Fruit fly (Drosophila melanogaster) whole organism, embryonic: Measurements from ENCODE around the gene Nf-YC.
A peak's percentile ranks its signal among the peaks of the same experiment; 100 is the strongest.

Source experiments
- Aef1 ChIP-seq: fragments of 200-800 bp; sonication (Bioruptor generic); IDR thresholded peaks from 3 replicates; pipeline ENCODE4 v1.3.6; 2022; ENCODE audit warnings: missing biosample characterization, missing genetic modification characterization
- CG10462 ChIP-seq: fragments of 200-800 bp; sonication (Bioruptor generic); optimal IDR thresholded peaks from 2 replicates; lab custom pipeline; 2016; ENCODE audit warnings: missing biosample characterization, missing genetic modification characterization
- CG13424 ChIP-seq: fragments of 200-800 bp; sonication (Bioruptor generic); optimal IDR thresholded peaks from 2 replicates; lab custom pipeline; 2019; ENCODE audit warnings: missing biosample characterization, mild to moderate bottlenecking, missing genetic modification characterization, moderate library complexity
- CG13894 ChIP-seq: fragments of 200-800 bp; sonication (Bioruptor generic); optimal IDR thresholded peaks from 3 replicates; lab custom pipeline; 2018; ENCODE audit warnings: missing biosample characterization, mild to moderate bottlenecking, missing genetic modification characterization, moderate library complexity
- CG14710 ChIP-seq: fragments of 200-800 bp; sonication (Bioruptor generic); optimal IDR thresholded peaks from 3 replicates; lab custom pipeline; 2019; ENCODE audit warnings: missing biosample characterization, mild to moderate bottlenecking, missing genetic modification characterization, moderate library complexity
- CG16813 ChIP-seq: fragments of 200-800 bp; sonication (Bioruptor generic); IDR thresholded peaks from 3 replicates; pipeline ENCODE4 v1.3.6; 2022; ENCODE audit warnings: missing biosample characterization, missing genetic modification characterization; ENCODE audit not compliant: partially characterized antibody
- CG17186 ChIP-seq: fragments of 200-800 bp; sonication (Bioruptor generic); optimal IDR thresholded peaks from 3 replicates; lab custom pipeline; 2017; ENCODE audit warnings: missing biosample characterization, missing genetic modification reagents, missing genetic modification characterization
- CG2116 ChIP-seq: fragments of 200-800 bp; sonication (Bioruptor generic); optimal IDR thresholded peaks from 3 replicates; lab custom pipeline; 2018; ENCODE audit warnings: missing biosample characterization, mild to moderate bottlenecking, missing genetic modification characterization
- CG2199 ChIP-seq: fragments of 200-800 bp; sonication (Bioruptor generic); IDR thresholded peaks from 3 replicates; pipeline ENCODE4 v1.3.6; 2022; ENCODE audit warnings: missing biosample characterization, missing genetic modification characterization
- CG2875 ChIP-seq: fragments of 200-800 bp; sonication (Bioruptor generic); optimal IDR thresholded peaks from 2 replicates; lab custom pipeline; 2017; ENCODE audit warnings: missing biosample characterization, mild to moderate bottlenecking, missing genetic modification characterization, missing genetic modification reagents
- CG30431 ChIP-seq: fragments of 200-800 bp; sonication (Bioruptor generic); optimal IDR thresholded peaks from 2 replicates; lab custom pipeline; 2017; ENCODE audit warnings: missing biosample characterization, missing genetic modification characterization
- CG3281 ChIP-seq: fragments of 200-800 bp; sonication (Bioruptor generic); optimal IDR thresholded peaks from 3 replicates; lab custom pipeline; 2017; ENCODE audit warnings: missing biosample characterization, mild to moderate bottlenecking, missing genetic modification characterization
- CG33213 ChIP-seq: fragments of 200-800 bp; sonication (Bioruptor generic); optimal IDR thresholded peaks from 3 replicates; lab custom pipeline; 2016; ENCODE audit warnings: missing biosample characterization, missing genetic modification characterization
- CG33557 ChIP-seq: fragments of 200-800 bp; sonication (Bioruptor generic); optimal IDR thresholded peaks from 2 replicates; lab custom pipeline; 2019; ENCODE audit warnings: missing biosample characterization, mild to moderate bottlenecking, missing genetic modification characterization, moderate library complexity
- CG3407 ChIP-seq: fragments of 200-800 bp; sonication (Bioruptor generic); optimal IDR thresholded peaks from 2 replicates; lab custom pipeline; 2018; ENCODE audit warnings: missing biosample characterization, mild to moderate bottlenecking, missing genetic modification characterization
- CG3847 ChIP-seq: fragments of 200-800 bp; sonication (Bioruptor generic); IDR thresholded peaks from 2 replicates; pipeline ENCODE4 v1.3.6; 2022; ENCODE audit warnings: missing biosample characterization, missing genetic modification characterization
- CG4424 ChIP-seq: fragments of 200-800 bp; sonication (Bioruptor generic); optimal IDR thresholded peaks from 3 replicates; lab custom pipeline; 2016; ENCODE audit warnings: missing biosample characterization, missing genetic modification characterization
- CG6272 ChIP-seq: fragments of 200-800 bp; sonication (Bioruptor generic); IDR thresholded peaks from 2 replicates; pipeline ENCODE4 v1.3.6; 2022; ENCODE audit warnings: missing biosample characterization, missing genetic modification characterization
- CG7987 ChIP-seq: fragments of 200-800 bp; sonication (Bioruptor generic); optimal IDR thresholded peaks from 2 replicates; lab custom pipeline; 2018; ENCODE audit warnings: missing biosample characterization, mild to moderate bottlenecking, missing genetic modification characterization, moderate library complexity
- CG9817 ChIP-seq: fragments of 200-800 bp; sonication (Bioruptor generic); optimal IDR thresholded peaks from 2 replicates; lab custom pipeline; 2018; ENCODE audit warnings: missing biosample characterization, mild to moderate bottlenecking, missing genetic modification characterization, moderate library complexity
- Dek ChIP-seq: fragments of 200-800 bp; sonication (Bioruptor generic); optimal IDR thresholded peaks from 3 replicates; lab custom pipeline; 2019; ENCODE audit warnings: missing biosample characterization, mild to moderate bottlenecking, missing genetic modification characterization, moderate library complexity
- Dp ChIP-seq: fragments of 200-800 bp; sonication (Bioruptor generic); optimal IDR thresholded peaks from 2 replicates; lab custom pipeline; 2018; ENCODE audit warnings: missing biosample characterization, mild to moderate bottlenecking, missing genetic modification characterization, moderate library complexity
- HHEX ChIP-seq: fragments of 200-800 bp; sonication (Bioruptor generic); optimal IDR thresholded peaks from 3 replicates; lab custom pipeline; 2017; ENCODE audit warnings: missing biosample characterization, mild to moderate bottlenecking, missing genetic modification characterization, missing genetic modification reagents
- HLH4C ChIP-seq: fragments of 200-800 bp; sonication (Bioruptor generic); IDR thresholded peaks from 3 replicates; pipeline ENCODE4 v1.3.6; 2022; ENCODE audit warnings: missing biosample characterization, missing genetic modification characterization; ENCODE audit not compliant: partially characterized antibody
- Hey ChIP-seq: fragments of 200-800 bp; sonication (Bioruptor generic); optimal IDR thresholded peaks from 3 replicates; lab custom pipeline; 2018; ENCODE audit warnings: missing biosample characterization, mild to moderate bottlenecking, missing genetic modification characterization
- Hr39 ChIP-seq: fragments of >200 bp; optimal IDR thresholded peaks from 2 replicates; lab custom pipeline; 2017
- Hr51 ChIP-seq, 2 experiments: fragments of 200-800 bp; sonication (Bioruptor generic); optimal IDR thresholded peaks; 2 replicates in 1 of 2; 3 replicates in 1 of 2; lab custom pipeline; 2016 to 2018; ENCODE audit warnings: missing biosample characterization in 2 of 2, missing genetic modification characterization in 2 of 2, mild to moderate bottlenecking in 1 of 2, moderate library complexity in 1 of 2
- Lim3 ChIP-seq: fragments of 200-800 bp; sonication (Bioruptor generic); IDR thresholded peaks from 2 replicates; pipeline ENCODE4 v1.3.6; 2022; ENCODE audit warnings: missing biosample characterization, missing genetic modification characterization
- NK7.1 ChIP-seq: fragments of 200-800 bp; sonication (Bioruptor generic); optimal IDR thresholded peaks from 3 replicates; lab custom pipeline; 2016; ENCODE audit warnings: missing biosample characterization, missing genetic modification characterization
- Oaz ChIP-seq: fragments of 200-800 bp; sonication (Bioruptor generic); IDR thresholded peaks from 2 replicates; pipeline ENCODE4 v1.3.6; 2022; ENCODE audit warnings: missing biosample characterization, missing genetic modification characterization
- Ravus ChIP-seq: fragments of 200-800 bp; sonication (Bioruptor generic); IDR thresholded peaks from 2 replicates; pipeline ENCODE4 v1.3.6; 2022; ENCODE audit warnings: missing biosample characterization, missing genetic modification characterization
- Scr ChIP-seq: fragments of 200-800 bp; sonication (Bioruptor generic); IDR thresholded peaks from 2 replicates; pipeline ENCODE4 v1.3.6; 2022; ENCODE audit warnings: missing biosample characterization, missing genetic modification characterization; ENCODE audit not compliant: partially characterized antibody
- Sry-δ ChIP-seq: fragments of 200-800 bp; sonication (Bioruptor generic); optimal IDR thresholded peaks from 2 replicates; lab custom pipeline; 2016; ENCODE audit warnings: missing biosample characterization, missing genetic modification characterization
- bcd ChIP-seq: fragments of 200-800 bp; sonication (Bioruptor generic); optimal IDR thresholded peaks from 2 replicates; lab custom pipeline; 2017; ENCODE audit warnings: missing biosample characterization, mild to moderate bottlenecking, missing genetic modification characterization
- bowl ChIP-seq: fragments of 200-800 bp; sonication (Bioruptor generic); IDR thresholded peaks from 2 replicates; pipeline ENCODE4 v1.3.6; 2022; ENCODE audit warnings: missing biosample characterization, missing genetic modification characterization
- br ChIP-seq: fragments of >200 bp; optimal IDR thresholded peaks from 2 replicates; lab custom pipeline; 2017
- chm ChIP-seq: fragments of 200-800 bp; sonication (Bioruptor generic); IDR thresholded peaks from 2 replicates; pipeline ENCODE4 v1.3.6; 2022; ENCODE audit warnings: missing biosample characterization, missing genetic modification characterization
- fu2 ChIP-seq: fragments of 200-800 bp; sonication (Bioruptor generic); optimal IDR thresholded peaks from 2 replicates; lab custom pipeline; 2016; ENCODE audit warnings: missing biosample characterization, missing genetic modification characterization
- grn ChIP-seq: fragments of 200-800 bp; sonication (Bioruptor generic); optimal IDR thresholded peaks from 3 replicates; lab custom pipeline; 2017; ENCODE audit warnings: missing biosample characterization, missing genetic modification characterization
- gsb ChIP-seq: fragments of 200-800 bp; sonication (Bioruptor generic); IDR thresholded peaks from 2 replicates; pipeline ENCODE4 v1.3.6; 2022; ENCODE audit warnings: missing biosample characterization, missing genetic modification characterization
- her ChIP-seq: fragments of 200-800 bp; sonication (Bioruptor generic); optimal IDR thresholded peaks from 2 replicates; lab custom pipeline; 2016; ENCODE audit warnings: missing biosample characterization, missing genetic modification characterization
- jumu ChIP-seq: fragments of 200-800 bp; sonication (Bioruptor generic); optimal IDR thresholded peaks from 3 replicates; lab custom pipeline; 2016; ENCODE audit warnings: missing biosample characterization, missing genetic modification characterization
- kah ChIP-seq: fragments of 200-800 bp; sonication (Bioruptor generic); optimal IDR thresholded peaks from 2 replicates; lab custom pipeline; 2018; ENCODE audit warnings: missing biosample characterization, mild to moderate bottlenecking, missing genetic modification characterization
- lbe ChIP-seq: fragments of 200-800 bp; sonication (Bioruptor generic); optimal IDR thresholded peaks from 2 replicates; lab custom pipeline; 2016; ENCODE audit warnings: missing biosample characterization, mild to moderate bottlenecking, missing genetic modification characterization
- nmo ChIP-seq: fragments of 200-800 bp; sonication (Bioruptor generic); optimal IDR thresholded peaks from 2 replicates; lab custom pipeline; 2018; ENCODE audit warnings: missing biosample characterization, mild to moderate bottlenecking, missing genetic modification characterization, moderate library complexity
- nom ChIP-seq: fragments of 200-800 bp; sonication (Bioruptor generic); optimal IDR thresholded peaks from 2 replicates; lab custom pipeline; 2017; ENCODE audit warnings: missing biosample characterization, missing genetic modification characterization, mild to moderate bottlenecking, moderate library complexity, missing genetic modification reagents
- pzg ChIP-seq: fragments of 200-800 bp; sonication (Bioruptor generic); optimal IDR thresholded peaks from 3 replicates; lab custom pipeline; 2018; ENCODE audit warnings: missing biosample characterization, mild to moderate bottlenecking, missing genetic modification characterization, moderate library complexity
- slbo ChIP-seq: fragments of 200-800 bp; sonication (Bioruptor generic); IDR thresholded peaks from 2 replicates; pipeline ENCODE4 v1.3.6; 2022; ENCODE audit warnings: missing biosample characterization, missing genetic modification characterization
- sna ChIP-seq: fragments of 200-800 bp; sonication (Bioruptor generic); IDR thresholded peaks from 2 replicates; pipeline ENCODE4 v1.3.6; 2022; ENCODE audit warnings: missing biosample characterization, missing genetic modification characterization; ENCODE audit not compliant: partially characterized antibody
- vfl ChIP-seq: fragments of 200-800 bp; sonication (Bioruptor generic); optimal IDR thresholded peaks from 2 replicates; lab custom pipeline; 2016; ENCODE audit warnings: missing biosample characterization, missing genetic modification characterization
- zen ChIP-seq: fragments of 200-800 bp; sonication (Bioruptor generic); optimal IDR thresholded peaks from 3 replicates; lab custom pipeline; 2018; ENCODE audit warnings: missing biosample characterization, mild to moderate bottlenecking, missing genetic modification characterization, moderate library complexity

Gene Nf-YC

DNA sequence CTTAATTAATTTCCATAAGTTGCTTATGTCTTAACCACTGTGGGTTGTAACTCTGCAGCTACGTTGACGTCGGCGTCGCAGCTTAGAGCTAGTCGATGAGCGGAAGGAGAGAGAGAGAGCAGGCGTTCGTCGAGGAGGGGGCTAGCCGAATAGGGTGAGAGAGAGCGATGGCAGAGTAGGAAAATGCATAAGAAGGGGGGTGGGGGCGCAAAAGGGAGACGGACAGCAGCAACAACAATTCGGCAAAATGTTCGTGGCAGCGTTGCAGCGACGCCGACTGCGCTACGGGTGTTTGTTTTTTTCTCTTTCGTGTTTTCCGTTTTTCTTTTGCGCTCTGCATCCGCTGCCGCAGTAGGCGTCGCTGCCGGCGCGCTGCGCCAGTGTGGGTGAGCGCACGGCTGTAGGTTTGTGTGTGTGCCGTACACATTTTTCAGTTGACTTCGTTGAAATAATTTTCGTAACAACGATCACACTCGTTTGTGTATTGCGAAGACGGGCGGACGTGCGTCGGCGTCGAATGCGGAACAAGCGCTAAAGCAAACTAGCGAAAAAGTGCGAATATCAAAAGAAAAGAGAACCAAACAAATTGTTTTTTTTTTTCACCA is 47.4 kb upstream of the Nf-YC start (continued):
- no peak for TF ChIP-seq sna (GFP tag; lab: Robert Waterston, UW)
- no peak for TF ChIP-seq Lim3
- no peak for TF ChIP-seq her (GFP tag; lab: Kevin White, UChicago)
- TF ChIP-seq CG13894 (tag; lab: Kevin White, UChicago), result peak; percentile 7
- no peak for TF ChIP-seq Dek (tag; lab: Kevin White, UChicago)
- TF ChIP-seq CG33557, result peak; percentile 0
- no peak for TF ChIP-seq HHEX
- TF ChIP-seq slbo (GFP tag; lab: Robert Waterston, UW), result peak; percentile 44
- TF ChIP-seq vfl (GFP tag; lab: Kevin White, UChicago), result no peak
- TF ChIP-seq CG3847 (GFP tag; lab: Robert Waterston, UW), result no peak
- no peak for TF ChIP-seq CG17186 (GFP tag; lab: Kevin White, UChicago)
- 0 out of 3 replicates have a peak, but pooled peaks have one; percentile 8 for TF ChIP-seq Aef1 (GFP tag; lab: Robert Waterston, UW)
- no peak for TF ChIP-seq pzg (GFP tag; lab: Kevin White, UChicago)
- TF ChIP-seq CG4424 (GFP tag; lab: Kevin White, UChicago), result no peak
- no peak for TF ChIP-seq zen (tag; lab: Kevin White, UChicago)
- no peak for TF ChIP-seq lbe (GFP tag; lab: Kevin White, UChicago)
- TF ChIP-seq gsb (GFP tag; lab: Robert Waterston, UW), result no peak
- no peak for TF ChIP-seq Oaz (GFP tag; lab: Robert Waterston, UW)
- TF ChIP-seq Ravus, result no peak
- TF ChIP-seq br (lab: Kevin White, UChicago), result no peak
- no peak for TF ChIP-seq CG7987 (GFP tag; lab: Kevin White, UChicago)
- TF ChIP-seq NK7.1 (GFP tag; lab: Kevin White, UChicago), result no peak
- TF ChIP-seq CG9817, result no peak
- no peak for TF ChIP-seq Hr51 (GFP tag; optimal IDR thresholded peaks at IDR 0.05; lab: Kevin White, UChicago)
- no peak for TF ChIP-seq jumu (GFP tag; lab: Kevin White, UChicago)
- no peak for TF ChIP-seq CG3407 (GFP tag; lab: Kevin White, UChicago)
- no peak for TF ChIP-seq Sry-δ (GFP tag; lab: Kevin White, UChicago)
- TF ChIP-seq CG16813 (GFP tag; lab: Robert Waterston, UW), result 0 out of 3 replicates have a peak, but pooled peaks have one; percentile 11
- no peak for TF ChIP-seq bowl
- no peak for TF ChIP-seq Hey (tag; lab: Kevin White, UChicago)
- no peak for TF ChIP-seq CG14710
- no peak for TF ChIP-seq CG33213
- no peak for TF ChIP-seq Scr (GFP tag; lab: Robert Waterston, UW)
- TF ChIP-seq nmo (GFP tag; lab: Kevin White, UChicago), result peak; percentile 43
- no peak for TF ChIP-seq CG6272 (GFP tag; lab: Robert Waterston, UW)
- no peak for TF ChIP-seq kah (GFP tag; lab: Kevin White, UChicago)
- TF ChIP-seq CG2116 (GFP tag; lab: Kevin White, UChicago), result no peak
- TF ChIP-seq CG2875, result no peak
- TF ChIP-seq fu2 (GFP tag; lab: Kevin White, UChicago), result no peak
- peak; percentile 56 for TF ChIP-seq CG13424 (tag; lab: Kevin White, UChicago)
- peak; percentile 49 for TF ChIP-seq bcd (GFP tag; lab: Kevin White, UChicago)
- TF ChIP-seq Dp, result no peak
- peak; percentile 75 for TF ChIP-seq chm (GFP tag; lab: Robert Waterston, UW)
- no peak; the same call in 2 of the 3 replicates for TF ChIP-seq HLH4C (GFP tag; lab: Robert Waterston, UW)
- no peak for TF ChIP-seq CG30431
- TF ChIP-seq CG3281 (GFP tag; lab: Kevin White, UChicago), result no peak
- peak; percentile 27 for TF ChIP-seq nom
- TF ChIP-seq CG2199 (GFP tag; lab: Robert Waterston, UW), result peak; percentile 45; the same call in 1 of the 3 replicates
- TF ChIP-seq CG10462 (GFP tag; lab: Kevin White, UChicago), result no peak
- no peak for TF ChIP-seq grn
- TF ChIP-seq Hr39 (lab: Kevin White, UChicago), result no peak
